Fruit fly (Drosophila melanogaster) whole organism, adult: ENCODE data around the gene Npl4.
A peak's percentile ranks its signal among the peaks of the same experiment; 100 is the strongest.

ENCODE experiments used
- CG11617 ChIP-seq: fragments of 200-800 bp; sonication (Bioruptor generic); optimal IDR thresholded peaks from 2 replicates; lab custom pipeline; 2017; ENCODE audit warnings: mild to moderate bottlenecking, missing biosample characterization, missing genetic modification reagents, missing genetic modification characterization
- CG12768 ChIP-seq: fragments of 200-800 bp; sonication (Bioruptor generic); optimal IDR thresholded peaks from 2 replicates; lab custom pipeline; 2017; ENCODE audit warnings: missing biosample characterization, missing genetic modification characterization, mild to moderate bottlenecking, moderate library complexity, missing genetic modification reagents
- CG14711 ChIP-seq: fragments of 200-800 bp; sonication (Bioruptor generic); optimal IDR thresholded peaks from 2 replicates; lab custom pipeline; 2018; ENCODE audit warnings: missing biosample characterization, mild to moderate bottlenecking, missing genetic modification characterization, moderate library complexity
- CG1620 ChIP-seq: fragments of 200-800 bp; sonication (Bioruptor generic); optimal IDR thresholded peaks from 2 replicates; lab custom pipeline; 2016; ENCODE audit warnings: missing biosample characterization, missing genetic modification characterization
- CG33017 ChIP-seq: fragments of 200-800 bp; sonication (Bioruptor generic); optimal IDR thresholded peaks from 2 replicates; lab custom pipeline; 2018; ENCODE audit warnings: missing biosample characterization, mild to moderate bottlenecking, missing genetic modification characterization, moderate library complexity
- CG5204 ChIP-seq: fragments of 200-800 bp; sonication (Bioruptor generic); optimal IDR thresholded peaks from 2 replicates; lab custom pipeline; 2016; ENCODE audit warnings: missing biosample characterization, missing genetic modification characterization
- CG7045 ChIP-seq: fragments of 200-800 bp; sonication (Bioruptor generic); optimal IDR thresholded peaks from 2 replicates; lab custom pipeline; 2017; ENCODE audit warnings: missing biosample characterization, mild to moderate bottlenecking, missing genetic modification characterization
- CG7101 ChIP-seq: fragments of 200-800 bp; sonication (Bioruptor generic); optimal IDR thresholded peaks from 2 replicates; lab custom pipeline; 2018; ENCODE audit warnings: missing biosample characterization, mild to moderate bottlenecking, missing genetic modification characterization, moderate library complexity
- Clk ChIP-seq: fragments of 200-800 bp; sonication (Bioruptor generic); optimal IDR thresholded peaks from 2 replicates; lab custom pipeline; 2017; ENCODE audit warnings: missing biosample characterization, missing genetic modification characterization
- Crg-1 ChIP-seq: fragments of 200-800 bp; sonication (Bioruptor generic); optimal IDR thresholded peaks from 2 replicates; lab custom pipeline; 2016; ENCODE audit warnings: missing biosample characterization, missing genetic modification characterization
- Hr96 ChIP-seq: fragments of 200-800 bp; sonication (Bioruptor generic); optimal IDR thresholded peaks from 2 replicates; lab custom pipeline; 2016; ENCODE audit warnings: missing biosample characterization, missing genetic modification characterization
- Mnt ChIP-seq: fragments of 200-800 bp; sonication (Bioruptor generic); optimal IDR thresholded peaks from 2 replicates; lab custom pipeline; 2016; ENCODE audit warnings: missing biosample characterization, mild to moderate bottlenecking, missing genetic modification characterization
- bab1 ChIP-seq: fragments of 200-800 bp; sonication (Bioruptor generic); optimal IDR thresholded peaks from 3 replicates; lab custom pipeline; 2019; ENCODE audit warnings: missing biosample characterization, mild to moderate bottlenecking, missing genetic modification characterization, moderate library complexity
- cic ChIP-seq: fragments of 200-800 bp; sonication (Bioruptor generic); optimal IDR thresholded peaks from 2 replicates; lab custom pipeline; 2017; ENCODE audit warnings: missing biosample characterization, mild to moderate bottlenecking, missing genetic modification characterization, moderate library complexity
- cnc ChIP-seq, 2 experiments: fragments of >200 bp; optimal IDR thresholded peaks; 2 replicates each; lab custom pipeline; 2017
- kay ChIP-seq: fragments of 200-800 bp; sonication (Bioruptor generic); peaks from one replicate; lab custom pipeline; 2016; ENCODE audit warnings: missing biosample characterization, missing genetic modification characterization, borderline replicate concordance
- ovo ChIP-seq: fragments of 200-800 bp; sonication (Bioruptor generic); optimal IDR thresholded peaks from 2 replicates; lab custom pipeline; 2016; ENCODE audit warnings: missing biosample characterization, missing genetic modification characterization
- pad ChIP-seq: fragments of 200-800 bp; sonication (Bioruptor generic); optimal IDR thresholded peaks from 3 replicates; lab custom pipeline; 2017; ENCODE audit warnings: missing biosample characterization, missing genetic modification characterization, mild to moderate bottlenecking, moderate library complexity, missing genetic modification reagents
- tj ChIP-seq: fragments of 200-800 bp; sonication (Bioruptor generic); optimal IDR thresholded peaks from 3 replicates; lab custom pipeline; 2017; ENCODE audit warnings: missing biosample characterization, mild to moderate bottlenecking, missing genetic modification characterization, moderate library complexity
- toe ChIP-seq: fragments of 200-800 bp; sonication (Bioruptor generic); optimal IDR thresholded peaks from 2 replicates; lab custom pipeline; 2016; ENCODE audit warnings: missing biosample characterization, missing genetic modification characterization

The Npl4 gene

DNA sequence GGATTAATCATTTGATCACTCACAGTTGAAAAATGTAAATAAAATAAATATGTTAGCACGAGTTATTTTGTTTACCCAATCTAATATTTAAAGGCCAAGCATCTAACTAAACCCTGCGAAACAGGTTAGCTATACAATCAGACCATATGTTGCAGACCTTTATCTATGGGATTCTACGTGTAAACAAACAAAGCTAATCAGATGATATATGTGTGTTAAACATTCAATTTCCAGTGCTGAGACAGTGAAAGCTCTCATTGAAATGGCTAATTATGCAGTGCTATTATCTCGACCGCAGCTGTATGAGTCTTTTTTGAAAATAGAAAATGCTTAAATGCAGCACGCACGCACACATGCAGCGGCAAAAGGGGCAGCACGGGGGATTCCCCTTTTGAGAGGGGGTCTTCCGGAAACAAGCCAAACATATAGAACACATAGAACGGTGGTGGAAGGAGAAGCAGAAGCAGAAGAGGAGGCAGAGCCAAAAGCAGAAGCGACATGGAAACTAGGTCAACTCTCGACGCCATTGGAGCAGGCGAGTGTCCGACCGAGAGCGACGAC, 35.5 kb upstream of the Npl4 start:
- TF ChIP-seq bab1 (GFP tag; lab: Kevin White, UChicago) (no peak), CG11617 (no peak), CG1620 (GFP tag; lab: Kevin White, UChicago) (no peak), CG12768 (no peak)

dm6 chr3R:25652066-25652720, 27.7 kb upstream of the Npl4 start:
- TF ChIP-seq pad (peak; percentile 25), CG7045 (GFP tag; lab: Kevin White, UChicago) (no peak), tj (GFP tag; lab: Kevin White, UChicago) (peak; percentile 87), cic (peak; percentile 51), CG33017 (tag; lab: Kevin White, UChicago) (peak; percentile 20), CG1620 (GFP tag; lab: Kevin White, UChicago) (no peak), CG11617 (no peak), CG14711 (tag; lab: Kevin White, UChicago) (no peak), ovo (GFP tag; lab: Kevin White, UChicago) (peak; percentile 12), bab1 (GFP tag; lab: Kevin White, UChicago) (peak; percentile 46), Hr96 (GFP tag; lab: Kevin White, UChicago) (no peak), CG12768 (peak; percentile 66), CG7101 (tag; lab: Kevin White, UChicago) (no peak), kay (GFP tag; lab: Kevin White, UChicago) (peak; percentile 86)

dm6 chr3R:25651414-25651813, 27.0 kb upstream of the Npl4 start:
- no peak for TF ChIP-seq tj (GFP tag; lab: Kevin White, UChicago)
- TF ChIP-seq kay (GFP tag; lab: Kevin White, UChicago), result no peak
- TF ChIP-seq bab1 (GFP tag; lab: Kevin White, UChicago), result peak; percentile 44
- TF ChIP-seq CG14711 (tag; lab: Kevin White, UChicago), result peak; percentile 37

- TF ChIP-seq kay (GFP tag; lab: Kevin White, UChicago), result no peak
- TF ChIP-seq tj (GFP tag; lab: Kevin White, UChicago), result no peak
- TF ChIP-seq toe (GFP tag; lab: Kevin White, UChicago), result no peak
- no peak for TF ChIP-seq CG7101 (tag; lab: Kevin White, UChicago)
- no peak for TF ChIP-seq bab1 (GFP tag; lab: Kevin White, UChicago)
- TF ChIP-seq Crg-1 (GFP tag; lab: Kevin White, UChicago), result no peak
- TF ChIP-seq Clk (GFP tag; lab: Kevin White, UChicago), result no peak
- TF ChIP-seq CG14711 (tag; lab: Kevin White, UChicago), result no peak
- TF ChIP-seq Hr96 (GFP tag; lab: Kevin White, UChicago), result no peak
These were observed 26.0 kb upstream of the Npl4 start for dm6 chr3R:25650417-25650816.

DNA sequence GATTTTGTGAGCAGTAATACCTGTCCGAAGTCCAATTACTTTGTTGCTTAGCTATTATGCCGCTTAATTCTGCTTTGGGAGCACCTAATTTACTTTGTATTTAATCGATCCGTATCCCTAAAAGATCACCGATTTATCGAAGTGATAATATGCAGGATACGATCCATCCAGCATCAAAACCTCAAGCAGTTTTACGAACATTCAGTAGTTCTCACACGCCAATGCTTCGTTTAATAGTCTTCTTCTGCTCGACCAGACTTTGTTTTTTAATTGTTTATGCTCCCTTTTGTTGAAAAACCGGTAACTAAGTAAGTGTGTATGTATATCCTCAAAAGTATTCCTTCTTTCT, 23.8 kb upstream of the Npl4 start:
- TF ChIP-seq CG12768, result no peak
- no peak for TF ChIP-seq Clk (GFP tag; lab: Kevin White, UChicago)
- TF ChIP-seq Crg-1 (GFP tag; lab: Kevin White, UChicago), result no peak
- no peak for TF ChIP-seq tj (GFP tag; lab: Kevin White, UChicago)
- no peak for TF ChIP-seq ovo (GFP tag; lab: Kevin White, UChicago)
- no peak for TF ChIP-seq CG11617
- TF ChIP-seq CG7045 (GFP tag; lab: Kevin White, UChicago), result no peak
- no peak for TF ChIP-seq cnc (optimal IDR thresholded peaks at IDR 0.05; lab: Kevin White, UChicago)
- no peak for TF ChIP-seq CG5204
- no peak for TF ChIP-seq CG7101 (tag; lab: Kevin White, UChicago)

DNA sequence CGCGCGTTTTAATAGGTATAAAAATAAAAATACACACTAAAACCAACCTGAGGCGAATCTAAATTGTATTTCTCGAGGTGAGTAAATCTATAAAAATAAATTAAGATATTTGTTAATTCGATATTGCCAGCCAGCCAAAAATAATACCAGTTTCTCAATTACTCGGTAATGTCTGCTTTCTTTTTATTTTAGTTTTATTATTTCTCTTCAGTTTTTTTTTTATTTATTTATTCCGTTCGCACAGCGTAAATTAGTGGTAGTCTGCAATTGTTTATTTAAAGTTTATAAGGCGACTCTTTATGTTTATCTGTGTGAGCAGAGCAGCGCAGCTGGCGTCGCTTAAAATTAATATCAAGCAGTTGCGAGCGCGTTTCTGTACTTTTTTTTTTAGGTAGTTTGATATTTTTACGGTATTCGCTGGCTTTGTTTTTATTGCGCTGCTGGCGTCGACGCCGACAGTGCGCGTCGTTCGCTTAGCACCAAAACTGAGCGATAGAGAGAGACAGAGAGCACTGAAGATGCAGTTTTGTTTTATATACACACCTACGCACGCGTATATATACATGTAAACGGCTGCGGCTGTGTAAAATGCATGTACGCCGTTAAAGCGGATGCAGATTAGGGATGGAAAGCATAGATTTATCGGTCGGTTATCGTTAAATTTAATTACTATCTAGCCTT, 23.3 kb upstream of the Npl4 start:
- TF ChIP-seq toe (GFP tag; lab: Kevin White, UChicago) (peak; percentile 42), Hr96 (GFP tag; lab: Kevin White, UChicago) (peak; percentile 50), kay (GFP tag; lab: Kevin White, UChicago) (peak; percentile 95), CG11617 (peak; percentile 52), cic (peak; percentile 56), CG7101 (tag; lab: Kevin White, UChicago) (peak; percentile 41), CG12768 (peak; percentile 79), CG33017 (tag; lab: Kevin White, UChicago) (peak; percentile 41), CG5204 (no peak), CG14711 (tag; lab: Kevin White, UChicago) (peak; percentile 3), CG1620 (GFP tag; lab: Kevin White, UChicago) (no peak), Mnt (GFP tag; lab: Kevin White, UChicago) (peak; percentile 33), Clk (GFP tag; lab: Kevin White, UChicago) (no peak), ovo (GFP tag; lab: Kevin White, UChicago) (peak; percentile 49), tj (GFP tag; lab: Kevin White, UChicago) (peak; percentile 50), pad (no peak), bab1 (GFP tag; lab: Kevin White, UChicago) (peak; percentile 42)
